Worm (Caenorhabditis elegans): ENCODE data around the gene F13A2.3.

ce11 chrV:4384482-4384881, 11.7 kb downstream of the F13A2.3 start, which contains the start of gene F13A2.2:
- TF ChIP-seq unc-62 (GFP tag; optimal IDR thresholded peaks at IDR 0.05) (no peak), unc-39 (tag; optimal IDR thresholded peaks at IDR 0.05) (no peak)
